Worm (Caenorhabditis elegans) whole organism, L1 larva: ENCODE data around the gene K04B12.2.

Source experiments
- hlh-4 ChIP-seq: sonication (generic microtip); optimal IDR thresholded peaks from 2 replicates; lab custom pipeline; 2016; ENCODE audit warnings: mild to moderate bottlenecking, missing genetic modification characterization, missing compliant biosample characterization
- lin-13 ChIP-seq: fragments of 150-350 bp; optimal IDR thresholded peaks from 2 replicates; lab custom pipeline; 2014; ENCODE audit warnings: missing biosample characterization, missing genetic modification reagents, missing genetic modification characterization
- mdl-1 ChIP-seq, 2 experiments: fragments of 150-350 bp; optimal IDR thresholded peaks; 2 replicates each; lab custom pipeline; 2014 to 2017; ENCODE audit warnings: missing biosample characterization in 2 of 2, missing genetic modification characterization in 2 of 2, inconsistent platforms in 1 of 2
- nhr-90 ChIP-seq: sonication (generic microtip); optimal IDR thresholded peaks from 2 replicates; lab custom pipeline; 2016; ENCODE audit warnings: mild to moderate bottlenecking, missing genetic modification characterization, missing compliant biosample characterization; ENCODE audit not compliant: poor library complexity
- unc-130 ChIP-seq: fragments of 150-350 bp; optimal IDR thresholded peaks from 2 replicates; lab custom pipeline; 2017; ENCODE audit warnings: missing biosample characterization, missing genetic modification characterization, inconsistent platforms
- unc-62 ChIP-seq: fragments of 150-350 bp; optimal IDR thresholded peaks from 2 replicates; lab custom pipeline; 2014; ENCODE audit warnings: missing biosample characterization, missing genetic modification reagents, missing genetic modification characterization
- ztf-11 ChIP-seq, 2 experiments: sonication (generic microtip); optimal IDR thresholded peaks; 2 replicates each; lab custom pipeline; 2016 to 2017; ENCODE audit warnings: missing genetic modification characterization in 2 of 2, missing biosample characterization in 1 of 2, missing compliant biosample characterization in 1 of 2

- TF ChIP-seq unc-130 (tag; lab: Kevin White, UChicago) = no peak
- no peak for TF ChIP-seq lin-13 (GFP tag; lab: Kevin White, UChicago)
- TF ChIP-seq ztf-11 (tag; optimal IDR thresholded peaks at IDR 0.05; lab: Kevin White, UChicago) = no peak
- TF ChIP-seq nhr-90 (tag; lab: Kevin White, UChicago) = no peak
- no peak for TF ChIP-seq hlh-4
- TF ChIP-seq unc-62 (GFP tag; lab: Kevin White, UChicago) = no peak
- no peak for TF ChIP-seq mdl-1 (tag; optimal IDR thresholded peaks at IDR 0.05; lab: Kevin White, UChicago)
Measured at ce11 chrII:14415427-14415826, 22.3 kb downstream of the K04B12.2 start.
